Worm (Caenorhabditis elegans): ENCODE measurements around the gene D1005.4.

D1005.4 gene

DNA sequence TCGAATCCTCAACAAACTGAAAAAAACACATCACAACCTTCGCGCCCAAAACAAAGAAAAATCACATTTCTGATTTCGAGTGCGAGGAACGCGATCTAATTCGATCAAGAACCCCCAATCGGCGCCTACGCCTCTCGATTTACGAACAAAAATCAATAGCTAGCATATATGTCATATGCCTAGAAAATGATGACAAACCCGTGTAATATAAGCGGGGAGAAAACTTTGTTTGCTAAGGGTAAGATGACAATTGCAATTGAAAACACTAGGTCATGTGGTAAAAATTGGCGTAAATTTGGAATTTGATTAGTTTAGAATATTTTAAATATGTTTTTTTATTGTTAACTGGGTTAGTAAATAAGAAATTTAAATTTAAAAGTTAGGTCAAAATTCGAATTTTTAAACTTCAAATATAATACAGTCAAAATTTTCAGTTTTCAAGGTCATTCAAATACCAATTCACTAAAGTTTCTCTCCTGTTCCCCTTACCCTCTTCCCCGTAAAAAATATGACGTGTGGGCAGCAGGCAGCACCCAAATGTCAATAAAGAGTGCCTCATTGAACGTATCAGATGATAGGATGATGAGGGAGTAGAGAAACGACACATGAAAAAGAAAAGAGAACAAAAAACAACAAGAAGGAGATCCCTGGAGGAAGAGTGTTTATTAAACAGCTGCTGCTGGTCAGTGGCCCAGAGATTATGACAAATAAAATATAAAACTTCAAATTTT is 29.1 kb downstream of the D1005.4 start:
- no peak for TF ChIP-seq nhr-77 (tag; optimal IDR thresholded peaks at IDR 0.05)
- TF ChIP-seq nhr-25 (tag; optimal IDR thresholded peaks at IDR 0.05), result peak; percentile 57
- TF ChIP-seq mml-1 (tag; optimal IDR thresholded peaks at IDR 0.05), result no peak
- no peak for TF ChIP-seq ceh-82 (tag; optimal IDR thresholded peaks at IDR 0.05)
- TF ChIP-seq elt-3 (tag; optimal IDR thresholded peaks at IDR 0.05), result no peak
- TF ChIP-seq eor-1 (tag; optimal IDR thresholded peaks at IDR 0.05), result no peak
- TF ChIP-seq lin-39 (tag; optimal IDR thresholded peaks at IDR 0.05), result no peak
- peak; percentile 45 for TF ChIP-seq elt-2 (tag; optimal IDR thresholded peaks at IDR 0.05)
- TF ChIP-seq ztf-11 (tag; optimal IDR thresholded peaks at IDR 0.05), result no peak
- no peak for TF ChIP-seq fkh-2 (tag; optimal IDR thresholded peaks at IDR 0.05)
- peak; percentile 21 for TF ChIP-seq nhr-23 (tag; optimal IDR thresholded peaks at IDR 0.05)
- TF ChIP-seq R02D3.7 (tag; optimal IDR thresholded peaks at IDR 0.05), result no peak
- no peak for TF ChIP-seq nhr-12 (tag; optimal IDR thresholded peaks at IDR 0.05)
- no peak for TF ChIP-seq jun-1 (tag; optimal IDR thresholded peaks at IDR 0.05)
- no peak for TF ChIP-seq mdl-1 (tag; optimal IDR thresholded peaks at IDR 0.05)
- no peak for TF ChIP-seq nhr-76 (tag; optimal IDR thresholded peaks at IDR 0.05)
- TF ChIP-seq nhr-11 (tag; optimal IDR thresholded peaks at IDR 0.05), result no peak
- no peak for TF ChIP-seq fkh-10 (GFP tag; optimal IDR thresholded peaks at IDR 0.05)
- TF ChIP-seq ztf-4 (tag; optimal IDR thresholded peaks at IDR 0.05), result no peak
- TF ChIP-seq daf-12 (tag; optimal IDR thresholded peaks at IDR 0.05), result no peak
- no peak for TF ChIP-seq ceh-9 (tag; optimal IDR thresholded peaks at IDR 0.05)
- TF ChIP-seq nfya-1 (tag; optimal IDR thresholded peaks at IDR 0.05; ENCODE audit: insufficient read depth), result peak; percentile 39
- no peak for TF ChIP-seq unc-62 (GFP tag; optimal IDR thresholded peaks at IDR 0.05)
- TF ChIP-seq fos-1 (tag; optimal IDR thresholded peaks at IDR 0.05), result no peak
- TF ChIP-seq elt-1 (tag; optimal IDR thresholded peaks at IDR 0.05), result no peak
- TF ChIP-seq ceh-28 (tag; optimal IDR thresholded peaks at IDR 0.05), result peak; percentile 9
- no peak for TF ChIP-seq aly-2 (tag; optimal IDR thresholded peaks at IDR 0.05)
- no peak for TF ChIP-seq ama-1 (optimal IDR thresholded peaks at IDR 0.05)
- TF ChIP-seq lin-15B (tag; optimal IDR thresholded peaks at IDR 0.05), result no peak
- TF ChIP-seq snpc-4 (tag; optimal IDR thresholded peaks at IDR 0.05), result no peak
- TF ChIP-seq ceh-16 (tag; optimal IDR thresholded peaks at IDR 0.05), result no peak
- TF ChIP-seq egl-27 (tag; optimal IDR thresholded peaks at IDR 0.05), result peak; percentile 42
- TF ChIP-seq egl-5 (tag; optimal IDR thresholded peaks at IDR 0.05), result peak; percentile 86
- peak; percentile 57 for TF ChIP-seq pqm-1 (tag; optimal IDR thresholded peaks at IDR 0.05)
- TF ChIP-seq nhr-237 (tag; optimal IDR thresholded peaks at IDR 0.05), result no peak
- no peak for TF ChIP-seq tbx-2 (tag; optimal IDR thresholded peaks at IDR 0.05)
- TF ChIP-seq nhr-28 (tag; optimal IDR thresholded peaks at IDR 0.05), result no peak
- TF ChIP-seq unc-39 (tag; optimal IDR thresholded peaks at IDR 0.05), result no peak
- TF ChIP-seq ZK546.5 (tag; optimal IDR thresholded peaks at IDR 0.05), result no peak
- no peak for TF ChIP-seq lsy-12 (tag; optimal IDR thresholded peaks at IDR 0.05)
- TF ChIP-seq sea-2 (GFP tag; optimal IDR thresholded peaks at IDR 0.05), result no peak
- TF ChIP-seq nhr-43 (tag; optimal IDR thresholded peaks at IDR 0.05; ENCODE audit: poor library complexity, severe bottlenecking), result peak; percentile 17
- no peak for TF ChIP-seq hmg-11 (tag; optimal IDR thresholded peaks at IDR 0.05)
- TF ChIP-seq skn-1 (tag; optimal IDR thresholded peaks at IDR 0.05), result peak; percentile 91
- no peak for TF ChIP-seq zag-1 (tag; optimal IDR thresholded peaks at IDR 0.05)
- TF ChIP-seq pha-4 (tag; optimal IDR thresholded peaks at IDR 0.05), result peak; percentile 99
- no peak for TF ChIP-seq nhr-67 (tag; optimal IDR thresholded peaks at IDR 0.05)
